Worm (Caenorhabditis elegans) whole organism, early embryonic: ENCODE results near the gene W04E12.3.

ENCODE experiments used
- B0310.2 ChIP-seq: sonication (generic microtip); optimal IDR thresholded peaks from 2 replicates; lab custom pipeline; 2016; ENCODE audit warnings: mild to moderate bottlenecking, missing genetic modification characterization, missing compliant biosample characterization
- F13C5.2 ChIP-seq: sonication (generic microtip); optimal IDR thresholded peaks from 2 replicates; lab custom pipeline; 2017; ENCODE audit warnings: mild to moderate bottlenecking, missing genetic modification characterization, inconsistent platforms, missing compliant biosample characterization
- aly-1 ChIP-seq: sonication (generic microtip); optimal IDR thresholded peaks from 2 replicates; lab custom pipeline; 2016; ENCODE audit warnings: missing genetic modification characterization, missing compliant biosample characterization
- ama-1 ChIP-seq: fragments of 150-350 bp; optimal IDR thresholded peaks from 2 replicates; lab custom pipeline; 2014
- ceh-13 ChIP-seq: fragments of 200-800 bp; sonication (Bioruptor generic); optimal IDR thresholded peaks from 2 replicates; lab custom pipeline; 2018; ENCODE audit warnings: mild to moderate bottlenecking, missing genetic modification characterization, missing compliant biosample characterization
- ceh-36 ChIP-seq: sonication (generic microtip); optimal IDR thresholded peaks from 2 replicates; lab custom pipeline; 2016; ENCODE audit warnings: missing genetic modification characterization, inconsistent platforms, missing compliant biosample characterization
- ets-7 ChIP-seq: sonication (generic microtip); optimal IDR thresholded peaks from 2 replicates; lab custom pipeline; 2016; ENCODE audit warnings: missing genotype, missing genetic modification characterization, missing compliant biosample characterization
- flt-1 ChIP-seq: fragments of 200-800 bp; sonication (Bioruptor generic); IDR thresholded peaks from 2 replicates; pipeline ENCODE4 v1.3.6; 2022; ENCODE audit warnings: missing genetic modification characterization, missing compliant biosample characterization
- hmbx-1 ChIP-seq: sonication (generic microtip); optimal IDR thresholded peaks from 2 replicates; lab custom pipeline; 2016; ENCODE audit warnings: mild to moderate bottlenecking, missing genetic modification characterization, missing compliant biosample characterization
- hmg-4 ChIP-seq: fragments of 200-800 bp; sonication (Bioruptor generic); optimal IDR thresholded peaks from 2 replicates; lab custom pipeline; 2018; ENCODE audit warnings: mild to moderate bottlenecking, missing genetic modification characterization, missing compliant biosample characterization
- hnd-1 ChIP-seq: sonication (generic microtip); optimal IDR thresholded peaks from 2 replicates; lab custom pipeline; 2016; ENCODE audit warnings: missing genetic modification characterization, missing compliant biosample characterization
- pes-1 ChIP-seq: fragments of 200-800 bp; sonication (Bioruptor generic); IDR thresholded peaks from 2 replicates; pipeline ENCODE4 v1.3.6; 2022; ENCODE audit warnings: missing genetic modification reagents, missing genetic modification characterization, missing compliant biosample characterization
- scrt-1 ChIP-seq: fragments of 200-800 bp; sonication (Bioruptor generic); IDR thresholded peaks from 2 replicates; pipeline ENCODE4 v1.3.6; 2022; ENCODE audit warnings: missing genetic modification characterization, missing compliant biosample characterization
- sea-1 ChIP-seq: fragments of 200-800 bp; sonication (Bioruptor generic); conservative IDR thresholded peaks from 2 replicates; pipeline ENCODE4 v1.3.6; 2022; ENCODE audit warnings: missing genetic modification characterization, missing compliant biosample characterization
- tbx-11 ChIP-seq: fragments of 200-800 bp; sonication (Bioruptor generic); IDR thresholded peaks from 2 replicates; pipeline ENCODE4 v1.3.6; 2022; ENCODE audit warnings: missing genetic modification characterization, missing compliant biosample characterization
- tbx-37 ChIP-seq: fragments of 200-800 bp; sonication (Bioruptor generic); conservative IDR thresholded peaks from 2 replicates; pipeline ENCODE4 v1.3.6; 2022; ENCODE audit warnings: missing genetic modification reagents, missing genetic modification characterization, missing compliant biosample characterization
- tra-4 ChIP-seq: sonication (generic microtip); optimal IDR thresholded peaks from 2 replicates; lab custom pipeline; 2017; ENCODE audit warnings: missing genetic modification characterization, missing compliant biosample characterization

W04E12.3 gene

ce11 chrV:19777227-19777626 lies 35.5 kb downstream of the W04E12.3 start, which contains the start of gene fbxa-118:
TSS of gene fbxa-118 (minus strand) at chrV:19777327.
- no peak for TF ChIP-seq hmg-4
- no peak for TF ChIP-seq tbx-37 (GFP tag; lab: Robert Waterston, UW)
- TF ChIP-seq ceh-13: no peak
- TF ChIP-seq ceh-36 (tag; lab: Kevin White, UChicago): no peak
- no peak for TF ChIP-seq sea-1 (GFP tag; lab: Robert Waterston, UW)
- TF ChIP-seq ama-1 (lab: Kevin White, UChicago): no peak
- TF ChIP-seq F13C5.2 (tag; lab: Kevin White, UChicago): no peak
- no peak for TF ChIP-seq pes-1
- TF ChIP-seq hmbx-1 (tag; lab: Kevin White, UChicago): no peak
- TF ChIP-seq aly-1 (tag; lab: Kevin White, UChicago): no peak
- no peak for TF ChIP-seq scrt-1 (GFP tag; lab: Robert Waterston, UW)
- TF ChIP-seq B0310.2 (tag; lab: Kevin White, UChicago): no peak
- no peak for TF ChIP-seq hnd-1
- no peak for TF ChIP-seq tra-4
- TF ChIP-seq ets-7 (tag; lab: Kevin White, UChicago): no peak

DNA sequence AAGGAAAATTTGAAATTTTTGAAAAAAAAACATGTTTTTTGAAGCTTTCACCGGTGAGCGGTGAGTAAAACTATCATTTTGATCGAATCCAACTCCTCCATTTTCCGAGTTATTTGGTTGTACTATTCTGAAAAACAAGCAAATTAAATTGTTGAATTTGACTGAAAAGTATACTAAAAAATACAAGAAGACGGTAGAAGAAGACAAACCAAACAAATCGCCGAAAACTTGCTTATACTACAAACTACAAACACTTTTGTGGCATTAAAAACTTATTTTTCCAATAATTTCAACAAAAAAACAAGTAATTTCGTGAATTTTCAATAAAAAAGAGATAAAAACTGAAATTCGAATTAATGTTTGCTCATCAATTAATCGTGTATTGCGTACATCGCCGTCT lies 36.9 kb downstream of the W04E12.3 start, which contains the start of gene fbxa-194:
fbxa-194 (minus strand) TSS at position 101 of the 400 bp plus-strand sequence.
- TF ChIP-seq hmg-4 (no peak), tbx-37 (GFP tag; lab: Robert Waterston, UW) (no peak), scrt-1 (GFP tag; lab: Robert Waterston, UW) (no peak), ama-1 (lab: Kevin White, UChicago) (no peak), tra-4 (no peak), sea-1 (GFP tag; lab: Robert Waterston, UW) (no peak), pes-1 (no peak), aly-1 (tag; lab: Kevin White, UChicago) (no peak), ets-7 (tag; lab: Kevin White, UChicago) (no peak), F13C5.2 (tag; lab: Kevin White, UChicago) (no peak), tbx-11 (GFP tag; lab: Robert Waterston, UW) (no peak), flt-1 (no peak), ceh-36 (tag; lab: Kevin White, UChicago) (no peak), hnd-1 (no peak)

DNA sequence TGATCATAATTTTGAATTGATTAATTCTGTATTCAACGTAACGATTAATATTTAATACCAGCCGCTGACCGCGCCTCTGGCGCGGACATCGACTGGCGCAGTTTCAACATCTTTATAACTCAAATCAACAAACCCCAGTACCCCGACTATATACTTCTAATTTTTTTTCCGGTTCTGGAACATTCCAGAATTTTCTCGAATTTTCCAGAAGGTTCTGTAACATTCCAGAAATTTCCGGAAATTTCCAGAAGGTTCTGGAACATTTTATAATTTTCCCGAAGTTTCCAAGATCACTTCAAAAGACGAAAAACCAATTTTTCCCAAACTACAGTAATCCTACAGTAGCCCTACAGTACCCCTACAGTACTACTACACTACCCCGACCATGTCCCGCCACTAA lies 37.5 kb downstream of the W04E12.3 start:
- no peak for TF ChIP-seq ceh-13
- TF ChIP-seq ama-1 (lab: Kevin White, UChicago): no peak
- no peak for TF ChIP-seq aly-1 (tag; lab: Kevin White, UChicago)
- no peak for TF ChIP-seq hmg-4
- TF ChIP-seq ceh-36 (tag; lab: Kevin White, UChicago): no peak

DNA sequence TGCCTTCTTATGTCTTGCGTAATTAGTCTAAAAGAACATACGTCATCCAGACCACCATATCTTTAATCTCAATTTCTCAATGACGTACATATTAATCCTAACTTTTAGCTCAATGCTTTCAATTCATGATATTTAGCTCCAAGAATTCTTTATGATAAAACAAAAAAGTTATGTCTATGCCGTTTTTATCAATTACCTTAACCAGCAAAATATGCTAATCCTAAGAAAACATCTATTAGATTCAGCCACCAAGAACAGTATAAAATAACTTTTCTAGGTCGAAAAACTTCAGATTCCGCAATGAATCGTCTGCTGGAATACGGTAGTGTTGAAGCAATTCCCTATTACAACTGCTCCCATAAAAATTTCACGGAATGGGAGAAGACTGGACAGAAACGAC lies 42.1 kb downstream of the W04E12.3 start, which contains the start of gene srt-45:
srt-45 (plus strand) TSS at position 301 of the 400 bp plus-strand sequence.
- TF ChIP-seq aly-1 (tag; lab: Kevin White, UChicago) (no peak), pes-1 (no peak), hmg-4 (no peak), hnd-1 (no peak), ceh-36 (tag; lab: Kevin White, UChicago) (no peak), flt-1 (no peak), tbx-11 (GFP tag; lab: Robert Waterston, UW) (no peak), hmbx-1 (tag; lab: Kevin White, UChicago) (no peak), sea-1 (GFP tag; lab: Robert Waterston, UW) (no peak), tbx-37 (GFP tag; lab: Robert Waterston, UW) (no peak), B0310.2 (tag; lab: Kevin White, UChicago) (no peak), ceh-13 (no peak), ets-7 (tag; lab: Kevin White, UChicago) (no peak)

- TF ChIP-seq ceh-13: no peak
- no peak for TF ChIP-seq hmg-4
- TF ChIP-seq aly-1 (tag; lab: Kevin White, UChicago): no peak
- no peak for TF ChIP-seq flt-1
- TF ChIP-seq tbx-37 (GFP tag; lab: Robert Waterston, UW): no peak
- no peak for TF ChIP-seq tra-4
- no peak for TF ChIP-seq ama-1 (lab: Kevin White, UChicago)
- TF ChIP-seq tbx-11 (GFP tag; lab: Robert Waterston, UW): no peak
- TF ChIP-seq pes-1: no peak
These were observed 46.6 kb downstream of the W04E12.3 start, which contains the start of gene clec-258 for ce11 chrV:19788360-19788759. TSS of gene clec-258 (plus strand) at chrV:19788440.

DNA sequence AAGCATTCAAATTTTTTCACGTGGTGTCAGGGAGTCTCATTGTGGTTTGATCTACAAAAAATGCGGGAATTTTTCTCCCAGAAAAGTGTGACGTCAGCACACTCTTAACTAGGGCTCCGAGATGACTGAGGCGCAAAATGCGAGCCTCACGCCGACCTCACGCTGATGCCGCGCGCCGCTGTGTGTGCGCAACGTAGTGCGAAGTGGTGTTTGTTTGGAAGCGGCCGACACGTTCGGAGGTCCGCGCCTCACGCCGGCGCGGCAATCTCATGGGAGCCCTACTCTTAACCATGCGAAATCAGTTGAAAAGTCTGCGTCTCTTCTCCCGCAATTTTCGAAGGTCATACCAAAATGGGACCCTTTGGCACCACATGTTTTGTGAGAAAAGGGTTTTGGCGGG lies 48.5 kb downstream of the W04E12.3 start:
- TF ChIP-seq scrt-1 (GFP tag; lab: Robert Waterston, UW) (no peak), sea-1 (GFP tag; lab: Robert Waterston, UW) (no peak), tbx-37 (GFP tag; lab: Robert Waterston, UW) (no peak), tbx-11 (GFP tag; lab: Robert Waterston, UW) (no peak), B0310.2 (tag; lab: Kevin White, UChicago) (no peak), ama-1 (lab: Kevin White, UChicago) (no peak), hmbx-1 (tag; lab: Kevin White, UChicago) (no peak), ets-7 (tag; lab: Kevin White, UChicago) (no peak), hmg-4 (no peak), pes-1 (no peak), ceh-13 (no peak), ceh-36 (tag; lab: Kevin White, UChicago) (no peak), hnd-1 (no peak), aly-1 (tag; lab: Kevin White, UChicago) (no peak), F13C5.2 (tag; lab: Kevin White, UChicago) (no peak), tra-4 (no peak), flt-1 (no peak)
